Worm (Caenorhabditis elegans) whole organism, L3 larva: ENCODE results near the gene F11C7.7.

Experiments
- egl-27 ChIP-seq: sonication (generic microtip); optimal IDR thresholded peaks from 4 replicates; lab custom pipeline; 2017; ENCODE audit warnings: missing biosample characterization, missing genetic modification reagents, missing genetic modification characterization
- elt-3 ChIP-seq, 3 experiments: fragments of 150-350 bp in 1 of 3; sonication (generic microtip) in 2 of 3; optimal IDR thresholded peaks; 2 replicates in 2 of 3; 4 replicates in 1 of 3; lab custom pipeline; 2014 to 2017; ENCODE audit warnings: missing biosample characterization in 3 of 3, missing genetic modification characterization in 3 of 3
- fkh-10 ChIP-seq: sonication (generic microtip); optimal IDR thresholded peaks from 2 replicates; lab custom pipeline; 2017; ENCODE audit warnings: missing biosample characterization, missing genetic modification reagents, missing genetic modification characterization
- fos-1 ChIP-seq: fragments of 150-350 bp; optimal IDR thresholded peaks from 2 replicates; lab custom pipeline; 2014; ENCODE audit warnings: missing biosample characterization, missing genetic modification characterization
- jun-1 ChIP-seq: fragments of 150-350 bp; optimal IDR thresholded peaks from 2 replicates; lab custom pipeline; 2014; ENCODE audit warnings: missing biosample characterization, missing genetic modification reagents, missing genetic modification characterization
- nhr-23 ChIP-seq: fragments of 150-350 bp; optimal IDR thresholded peaks from 2 replicates; lab custom pipeline; 2014; ENCODE audit warnings: missing biosample characterization, missing genetic modification reagents, missing genetic modification characterization
- nhr-25 ChIP-seq: sonication (generic microtip); optimal IDR thresholded peaks from 2 replicates; lab custom pipeline; 2017; ENCODE audit warnings: missing biosample characterization, missing genetic modification characterization
- nhr-28 ChIP-seq: fragments of 150-350 bp; optimal IDR thresholded peaks from 2 replicates; lab custom pipeline; 2014; ENCODE audit warnings: missing biosample characterization, missing genetic modification characterization
- nhr-43 ChIP-seq: sonication (generic microtip); optimal IDR thresholded peaks from 2 replicates; lab custom pipeline; 2016; ENCODE audit warnings: mild to moderate bottlenecking, missing genetic modification characterization, missing compliant biosample characterization; ENCODE audit not compliant: poor library complexity, severe bottlenecking
- skn-1 ChIP-seq: fragments of 150-350 bp; optimal IDR thresholded peaks from 2 replicates; lab custom pipeline; 2014; ENCODE audit warnings: missing biosample characterization, missing genetic modification characterization
- ztf-11 ChIP-seq: fragments of 150-350 bp; optimal IDR thresholded peaks from 2 replicates; lab custom pipeline; 2014; ENCODE audit warnings: missing biosample characterization, missing genetic modification characterization

DNA sequence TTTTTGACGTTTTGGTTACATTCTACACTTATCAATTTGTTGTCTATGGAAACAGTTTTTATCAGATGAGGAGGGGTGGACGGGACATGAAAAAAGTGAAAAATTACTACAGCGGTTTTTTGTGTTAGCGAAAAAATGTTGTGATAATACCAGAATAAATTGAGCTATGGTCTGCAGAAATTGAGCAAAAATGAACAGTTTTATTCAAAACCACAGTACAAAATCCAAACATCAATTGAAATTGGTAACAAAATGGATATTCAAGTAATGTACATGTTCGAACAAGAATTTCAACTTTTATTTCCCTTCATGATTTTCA is 26.2 kb downstream of the F11C7.7 start:
- no peak for TF ChIP-seq fos-1 (tag; lab: Kevin White, UChicago)
- no peak for TF ChIP-seq nhr-25 (tag; lab: Kevin White, UChicago)
- no peak for TF ChIP-seq nhr-23 (tag; lab: Kevin White, UChicago)
- TF ChIP-seq ztf-11 (tag; lab: Kevin White, UChicago), result no peak
- TF ChIP-seq nhr-43 (tag; lab: Kevin White, UChicago), result no peak
- TF ChIP-seq skn-1 (tag; lab: Kevin White, UChicago), result no peak
- no peak for TF ChIP-seq fkh-10
- TF ChIP-seq jun-1, result no peak
- TF ChIP-seq egl-27 (tag; lab: Kevin White, UChicago), result no peak
- TF ChIP-seq elt-3 (tag; optimal IDR thresholded peaks at IDR 0.05; lab: Kevin White, UChicago), result no peak
- no peak for TF ChIP-seq nhr-28
